Worm (Caenorhabditis elegans): Measurements from ENCODE around the gene clc-25.

Gene clc-25

DNA sequence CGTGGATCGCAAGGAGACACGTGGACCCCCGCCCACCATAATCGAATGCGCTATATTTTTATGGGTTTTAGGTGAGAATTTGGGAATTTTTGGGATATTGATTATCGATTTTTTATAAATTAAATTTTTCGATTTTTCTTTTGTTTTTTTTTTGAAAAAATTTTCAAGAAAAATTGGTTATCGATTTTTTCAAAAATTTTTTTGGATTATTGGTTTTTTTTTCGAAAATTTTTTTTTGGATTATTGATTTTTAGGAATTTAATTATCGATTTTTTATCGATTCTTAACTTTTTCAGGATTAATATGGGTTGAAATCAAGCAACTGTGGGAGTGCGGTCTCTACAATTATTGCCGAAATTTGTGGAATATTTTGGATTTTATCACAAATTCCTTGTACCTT, 29.6 kb downstream of the clc-25 start:
- TF ChIP-seq tra-4 (tag; optimal IDR thresholded peaks at IDR 0.05): no peak
- no peak for TF ChIP-seq ets-7 (tag; optimal IDR thresholded peaks at IDR 0.05)
- TF ChIP-seq ceh-36 (tag; optimal IDR thresholded peaks at IDR 0.05): no peak

DNA sequence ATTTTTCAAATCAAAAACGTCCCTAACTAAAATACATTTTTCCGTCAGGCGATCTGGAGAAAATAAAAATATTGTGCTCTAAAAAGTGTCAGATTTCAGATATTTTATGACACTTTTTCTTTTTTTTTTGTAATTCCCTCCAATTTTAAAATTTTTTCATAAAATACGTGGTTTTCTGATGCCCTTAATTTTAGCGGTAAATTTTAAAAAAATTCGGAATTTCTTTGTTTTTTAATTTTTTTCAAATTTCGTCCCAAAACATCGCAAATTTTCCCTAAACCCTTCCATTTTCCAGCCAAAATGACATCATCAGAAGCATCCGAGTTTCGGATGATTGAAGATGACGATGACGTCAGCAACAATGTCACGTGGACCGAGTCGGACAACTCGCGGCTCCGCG, 34.6 kb downstream of the clc-25 start, which contains the start of gene trp-2:
Gene trp-2 (plus strand): TSS at position 301 of the 400 bp plus-strand sequence.
- TF ChIP-seq flt-1 (GFP tag; IDR thresholded peaks at IDR 0.05): no peak
- TF ChIP-seq scrt-1 (GFP tag; IDR thresholded peaks at IDR 0.05): no peak
- no peak for TF ChIP-seq ceh-36 (tag; optimal IDR thresholded peaks at IDR 0.05)
- no peak for TF ChIP-seq hmg-4 (GFP tag; optimal IDR thresholded peaks at IDR 0.05)

DNA sequence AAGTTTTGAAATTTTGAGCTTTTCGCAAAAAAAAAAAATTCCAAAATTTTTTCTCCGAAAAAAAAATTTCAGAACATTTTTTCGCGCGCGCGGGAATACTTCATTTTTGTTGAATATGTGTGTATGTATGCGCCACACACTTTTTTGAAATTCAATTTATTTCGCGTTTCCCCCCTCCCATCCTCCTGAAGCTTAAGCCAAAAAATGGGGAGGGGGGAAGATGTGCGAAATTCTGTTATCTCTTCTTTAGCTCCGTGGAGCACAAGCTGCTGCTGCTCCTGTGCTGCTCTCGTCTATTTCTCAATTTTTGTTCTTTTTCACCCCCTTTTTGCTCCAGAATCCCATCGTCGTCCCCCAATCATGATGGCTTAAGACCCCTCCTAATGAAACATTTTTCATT, 36.6 kb downstream of the clc-25 start:
- TF ChIP-seq ceh-36 (tag; optimal IDR thresholded peaks at IDR 0.05) (no peak), scrt-1 (GFP tag; IDR thresholded peaks at IDR 0.05) (no peak), pes-1 (GFP tag; IDR thresholded peaks at IDR 0.05) (no peak), hmg-4 (GFP tag; optimal IDR thresholded peaks at IDR 0.05) (no peak), hmbx-1 (tag; optimal IDR thresholded peaks at IDR 0.05) (no peak), tra-4 (tag; optimal IDR thresholded peaks at IDR 0.05) (no peak), tbx-11 (GFP tag; IDR thresholded peaks at IDR 0.05) (no peak), aly-1 (tag; optimal IDR thresholded peaks at IDR 0.05) (no peak), ama-1 (optimal IDR thresholded peaks at IDR 0.05) (no peak), tbx-37 (GFP tag; conservative IDR thresholded peaks at IDR 0.05) (no peak), F13C5.2 (tag; optimal IDR thresholded peaks at IDR 0.05) (no peak), flt-1 (GFP tag; IDR thresholded peaks at IDR 0.05) (no peak), B0310.2 (tag; optimal IDR thresholded peaks at IDR 0.05) (no peak), ceh-13 (GFP tag; optimal IDR thresholded peaks at IDR 0.05) (no peak), hnd-1 (tag; optimal IDR thresholded peaks at IDR 0.05) (no peak), ets-7 (tag; optimal IDR thresholded peaks at IDR 0.05) (no peak), sea-1 (GFP tag; conservative IDR thresholded peaks at IDR 0.05) (no peak)

DNA sequence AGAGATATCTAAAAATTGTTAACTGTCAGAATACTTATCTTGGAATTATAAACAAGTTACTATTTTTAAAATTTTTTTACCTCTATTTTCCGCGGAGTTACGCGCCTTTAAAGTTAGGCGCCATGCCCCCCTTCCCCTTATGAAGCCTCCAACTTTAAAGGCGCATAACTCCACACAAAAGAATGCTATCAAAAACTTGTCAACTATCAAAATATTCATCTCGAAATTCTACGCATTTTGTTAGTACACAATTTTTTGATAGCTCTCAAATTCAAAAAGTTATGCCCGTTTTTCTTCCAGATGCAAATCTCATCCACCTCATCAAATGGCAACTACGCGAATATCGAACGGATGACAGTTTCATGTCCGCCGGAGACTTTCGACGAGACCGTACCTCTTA, 43.2 kb downstream of the clc-25 start, which contains the start of gene tbc-10:
Gene tbc-10 (plus strand): TSS at position 301 of the 400 bp plus-strand sequence.
- TF ChIP-seq pes-1 (GFP tag; IDR thresholded peaks at IDR 0.05) (no peak), hmbx-1 (tag; optimal IDR thresholded peaks at IDR 0.05) (no peak), hnd-1 (tag; optimal IDR thresholded peaks at IDR 0.05) (no peak), flt-1 (GFP tag; IDR thresholded peaks at IDR 0.05) (no peak), sea-1 (GFP tag; conservative IDR thresholded peaks at IDR 0.05) (no peak), aly-1 (tag; optimal IDR thresholded peaks at IDR 0.05) (no peak), ceh-13 (GFP tag; optimal IDR thresholded peaks at IDR 0.05) (no peak), tbx-11 (GFP tag; IDR thresholded peaks at IDR 0.05) (no peak), tbx-37 (GFP tag; conservative IDR thresholded peaks at IDR 0.05) (no peak), F13C5.2 (tag; optimal IDR thresholded peaks at IDR 0.05) (no peak), ama-1 (optimal IDR thresholded peaks at IDR 0.05) (no peak), ets-7 (tag; optimal IDR thresholded peaks at IDR 0.05) (no peak), hmg-4 (GFP tag; optimal IDR thresholded peaks at IDR 0.05) (no peak), tra-4 (tag; optimal IDR thresholded peaks at IDR 0.05) (no peak), B0310.2 (tag; optimal IDR thresholded peaks at IDR 0.05) (no peak), ceh-36 (tag; optimal IDR thresholded peaks at IDR 0.05) (no peak), scrt-1 (GFP tag; IDR thresholded peaks at IDR 0.05) (no peak)

DNA sequence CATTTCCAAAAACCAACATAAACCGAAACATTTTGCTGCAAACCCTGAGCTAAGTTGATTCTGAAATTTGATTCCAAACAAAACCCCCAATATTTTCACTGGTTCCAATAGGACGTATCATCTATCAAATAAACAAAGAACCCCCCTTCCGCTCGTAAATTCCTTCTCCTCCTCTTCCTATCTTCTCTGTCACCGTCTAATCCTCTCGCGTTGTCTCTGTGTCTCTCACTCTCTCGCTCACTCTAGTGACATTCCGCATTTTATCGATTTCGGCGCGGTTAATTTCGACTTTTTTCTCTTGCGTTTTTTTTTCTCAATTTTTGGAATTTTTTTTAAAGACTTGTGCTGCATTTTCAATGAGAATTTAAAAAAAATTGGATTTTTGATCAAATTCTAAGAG, 44.2 kb downstream of the clc-25 start:
- TF ChIP-seq ets-7 (tag; optimal IDR thresholded peaks at IDR 0.05) (no peak), ceh-13 (GFP tag; optimal IDR thresholded peaks at IDR 0.05) (no peak), tbx-11 (GFP tag; IDR thresholded peaks at IDR 0.05) (no peak), ama-1 (optimal IDR thresholded peaks at IDR 0.05) (no peak), F13C5.2 (tag; optimal IDR thresholded peaks at IDR 0.05) (no peak), hmg-4 (GFP tag; optimal IDR thresholded peaks at IDR 0.05) (no peak), B0310.2 (tag; optimal IDR thresholded peaks at IDR 0.05) (no peak), tra-4 (tag; optimal IDR thresholded peaks at IDR 0.05) (no peak), hmbx-1 (tag; optimal IDR thresholded peaks at IDR 0.05) (no peak), flt-1 (GFP tag; IDR thresholded peaks at IDR 0.05) (no peak)

DNA sequence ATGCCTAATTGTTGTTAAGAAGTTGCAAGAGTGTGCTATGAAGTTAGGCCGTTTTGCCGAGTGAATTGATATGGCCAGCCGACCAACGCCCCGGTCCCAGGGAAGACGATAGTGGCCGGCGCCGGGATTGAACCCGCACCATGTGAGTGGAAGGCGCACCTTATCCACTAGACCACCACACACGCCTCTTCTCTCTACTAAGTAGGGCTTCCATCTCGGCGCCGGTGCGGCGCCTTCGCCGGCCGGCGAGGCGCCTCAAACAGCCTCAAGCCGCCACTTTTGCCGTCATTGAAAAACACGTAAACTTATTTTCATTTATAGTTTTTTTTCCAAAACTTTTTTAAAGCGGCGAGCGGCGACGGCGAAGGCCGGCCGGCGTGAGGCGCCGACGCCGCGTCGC, 47.3 kb downstream of the clc-25 start:
- TF ChIP-seq aly-1 (tag; optimal IDR thresholded peaks at IDR 0.05): no peak
- TF ChIP-seq ets-7 (tag; optimal IDR thresholded peaks at IDR 0.05): no peak
- no peak for TF ChIP-seq B0310.2 (tag; optimal IDR thresholded peaks at IDR 0.05)
- TF ChIP-seq F13C5.2 (tag; optimal IDR thresholded peaks at IDR 0.05): no peak
- TF ChIP-seq ceh-13 (GFP tag; optimal IDR thresholded peaks at IDR 0.05): no peak
- no peak for TF ChIP-seq ama-1 (optimal IDR thresholded peaks at IDR 0.05)
- no peak; the same call in 1 of the 2 replicates for TF ChIP-seq pes-1 (GFP tag; IDR thresholded peaks at IDR 0.05)
- no peak for TF ChIP-seq hmbx-1 (tag; optimal IDR thresholded peaks at IDR 0.05)
- TF ChIP-seq scrt-1 (GFP tag; IDR thresholded peaks at IDR 0.05): no peak
- no peak for TF ChIP-seq hnd-1 (tag; optimal IDR thresholded peaks at IDR 0.05)
- no peak for TF ChIP-seq flt-1 (GFP tag; IDR thresholded peaks at IDR 0.05)
- no peak for TF ChIP-seq hmg-4 (GFP tag; optimal IDR thresholded peaks at IDR 0.05)
- no peak for TF ChIP-seq tbx-11 (GFP tag; IDR thresholded peaks at IDR 0.05)
- TF ChIP-seq tbx-37 (GFP tag; conservative IDR thresholded peaks at IDR 0.05): no peak
- TF ChIP-seq ceh-36 (tag; optimal IDR thresholded peaks at IDR 0.05): no peak
- TF ChIP-seq sea-1 (GFP tag; conservative IDR thresholded peaks at IDR 0.05): no peak
